Fruit fly (Drosophila melanogaster) whole organism, embryonic: ENCODE results near the gene Top3alpha.

Experiments used
- B-H2 ChIP-seq: fragments of 200-800 bp; sonication (Bioruptor generic); optimal IDR thresholded peaks from 2 replicates; lab custom pipeline; 2018; ENCODE audit warnings: missing biosample characterization, mild to moderate bottlenecking, missing genetic modification characterization
- Bdp1 ChIP-seq: fragments of 200-800 bp; sonication (Bioruptor generic); optimal IDR thresholded peaks from 3 replicates; lab custom pipeline; 2016; ENCODE audit warnings: missing biosample characterization, missing genetic modification characterization
- CG12155 ChIP-seq: fragments of 200-800 bp; sonication (Bioruptor generic); optimal IDR thresholded peaks from 3 replicates; lab custom pipeline; 2016; ENCODE audit warnings: missing biosample characterization, missing genetic modification characterization
- CG12659 ChIP-seq: fragments of 200-800 bp; sonication (Bioruptor generic); optimal IDR thresholded peaks from 3 replicates; lab custom pipeline; 2017; ENCODE audit warnings: mild to moderate bottlenecking, missing biosample characterization, missing genetic modification reagents, missing genetic modification characterization
- CG13287 ChIP-seq: fragments of 200-800 bp; sonication (Bioruptor generic); IDR thresholded peaks from 2 replicates; pipeline ENCODE4 v1.3.6; 2022; ENCODE audit warnings: missing biosample characterization, missing genetic modification characterization; ENCODE audit not compliant: partially characterized antibody
- CG13894 ChIP-seq: fragments of 200-800 bp; sonication (Bioruptor generic); optimal IDR thresholded peaks from 3 replicates; lab custom pipeline; 2018; ENCODE audit warnings: missing biosample characterization, mild to moderate bottlenecking, missing genetic modification characterization, moderate library complexity
- CG15514 ChIP-seq: fragments of 200-800 bp; sonication (Bioruptor generic); optimal IDR thresholded peaks from 3 replicates; lab custom pipeline; 2017; ENCODE audit warnings: missing biosample characterization, missing genetic modification characterization, mild to moderate bottlenecking, moderate library complexity, missing genetic modification reagents
- CG2129 ChIP-seq: fragments of 200-800 bp; sonication (Bioruptor generic); IDR thresholded peaks from 2 replicates; pipeline ENCODE4 v1.3.6; 2022; ENCODE audit warnings: missing biosample characterization, missing genetic modification characterization; ENCODE audit not compliant: partially characterized antibody
- CG2199 ChIP-seq: fragments of 200-800 bp; sonication (Bioruptor generic); IDR thresholded peaks from 3 replicates; pipeline ENCODE4 v1.3.6; 2022; ENCODE audit warnings: missing biosample characterization, missing genetic modification characterization
- CG2712 ChIP-seq: fragments of 200-800 bp; optimal IDR thresholded peaks from 3 replicates; lab custom pipeline; 2019; ENCODE audit warnings: missing biosample characterization, mild to moderate bottlenecking, missing genetic modification characterization, moderate library complexity
- CG3995 ChIP-seq: fragments of 200-800 bp; sonication (Bioruptor generic); optimal IDR thresholded peaks from 3 replicates; lab custom pipeline; 2016; ENCODE audit warnings: missing biosample characterization, missing genetic modification characterization
- CG42726 ChIP-seq: fragments of 200-800 bp; sonication (Bioruptor generic); IDR thresholded peaks from 2 replicates; pipeline ENCODE4 v1.3.6; 2022; ENCODE audit warnings: missing biosample characterization, missing genetic modification characterization; ENCODE audit not compliant: partially characterized antibody
- CG4360 ChIP-seq: fragments of 200-800 bp; sonication (Bioruptor generic); IDR thresholded peaks from 2 replicates; pipeline ENCODE4 v1.3.6; 2022; ENCODE audit warnings: missing biosample characterization, missing genetic modification characterization
- Dek ChIP-seq: fragments of 200-800 bp; sonication (Bioruptor generic); optimal IDR thresholded peaks from 3 replicates; lab custom pipeline; 2019; ENCODE audit warnings: missing biosample characterization, mild to moderate bottlenecking, missing genetic modification characterization, moderate library complexity
- Fer1 ChIP-seq: fragments of 200-800 bp; sonication (Bioruptor generic); optimal IDR thresholded peaks from 2 replicates; lab custom pipeline; 2017; ENCODE audit warnings: missing biosample characterization, mild to moderate bottlenecking, missing genetic modification characterization
- Hsf ChIP-seq: fragments of 200-800 bp; sonication (Bioruptor generic); optimal IDR thresholded peaks from 3 replicates; lab custom pipeline; 2016; ENCODE audit warnings: missing biosample characterization, missing genetic modification characterization
- Meics ChIP-seq: fragments of 200-800 bp; sonication (Bioruptor generic); optimal IDR thresholded peaks from 2 replicates; lab custom pipeline; 2017; ENCODE audit warnings: missing biosample characterization, mild to moderate bottlenecking, missing genetic modification characterization
- Oaz ChIP-seq: fragments of 200-800 bp; sonication (Bioruptor generic); IDR thresholded peaks from 2 replicates; pipeline ENCODE4 v1.3.6; 2022; ENCODE audit warnings: missing biosample characterization, missing genetic modification characterization
- Opbp ChIP-seq: fragments of 200-800 bp; sonication (Bioruptor generic); IDR thresholded peaks from 3 replicates; pipeline ENCODE4 v1.3.6; 2022; ENCODE audit warnings: missing biosample characterization, missing genetic modification characterization; ENCODE audit not compliant: partially characterized antibody
- TFAM ChIP-seq: fragments of 200-800 bp; sonication (Bioruptor generic); optimal IDR thresholded peaks from 2 replicates; lab custom pipeline; 2017; ENCODE audit warnings: missing biosample characterization, missing genetic modification characterization, inconsistent platforms
- Xrp1 ChIP-seq: fragments of 200-800 bp; sonication (Bioruptor generic); IDR thresholded peaks from 2 replicates; pipeline ENCODE4 v1.3.6; 2022; ENCODE audit warnings: missing biosample characterization, missing genetic modification characterization
- ab ChIP-seq: fragments of 200-800 bp; sonication (Bioruptor generic); optimal IDR thresholded peaks from 2 replicates; lab custom pipeline; 2016; ENCODE audit warnings: missing biosample characterization, missing genetic modification characterization
- abd-A ChIP-seq: fragments of 200-800 bp; sonication (Bioruptor generic); optimal IDR thresholded peaks from 3 replicates; lab custom pipeline; 2019; ENCODE audit warnings: missing biosample characterization, mild to moderate bottlenecking, missing genetic modification characterization, moderate library complexity
- bbx ChIP-seq: fragments of 200-800 bp; sonication (Bioruptor generic); IDR thresholded peaks from 2 replicates; pipeline ENCODE4 v1.3.6; 2022; ENCODE audit warnings: missing biosample characterization, missing genetic modification characterization; ENCODE audit not compliant: partially characterized antibody
- bigmax ChIP-seq: fragments of 200-800 bp; sonication (Bioruptor generic); optimal IDR thresholded peaks from 2 replicates; lab custom pipeline; 2018; ENCODE audit warnings: missing biosample characterization, mild to moderate bottlenecking, missing genetic modification characterization
- bsh ChIP-seq, 2 experiments: fragments of 200-800 bp; sonication (Bioruptor generic); optimal IDR thresholded peaks; 2 replicates each; lab custom pipeline; 2017 to 2018; ENCODE audit warnings: mild to moderate bottlenecking in 2 of 2, missing biosample characterization in 2 of 2, missing genetic modification characterization in 2 of 2, moderate library complexity in 1 of 2
- gce ChIP-seq: fragments of 200-800 bp; sonication (Bioruptor generic); IDR thresholded peaks from 3 replicates; pipeline ENCODE4 v1.3.6; 2022; ENCODE audit warnings: missing biosample characterization, missing genetic modification characterization
- inv ChIP-seq: fragments of 200-800 bp; sonication (Bioruptor generic); IDR thresholded peaks from 2 replicates; pipeline ENCODE4 v1.3.6; 2022; ENCODE audit warnings: missing biosample characterization, missing genetic modification characterization; ENCODE audit not compliant: partially characterized antibody
- ken ChIP-seq: fragments of 200-800 bp; sonication (Bioruptor generic); IDR thresholded peaks from 3 replicates; pipeline ENCODE4 v1.3.6; 2022; ENCODE audit warnings: missing biosample characterization, missing genetic modification characterization
- odd ChIP-seq: fragments of 200-800 bp; sonication (Bioruptor generic); optimal IDR thresholded peaks from 2 replicates; lab custom pipeline; 2017; ENCODE audit warnings: missing biosample characterization, mild to moderate bottlenecking, missing genetic modification characterization
- so ChIP-seq: fragments of 200-800 bp; sonication (Bioruptor generic); IDR thresholded peaks from 3 replicates; pipeline ENCODE4 v1.3.6; 2022; ENCODE audit warnings: missing biosample characterization, missing genetic modification characterization
- sqz ChIP-seq: fragments of 200-800 bp; sonication (Bioruptor generic); optimal IDR thresholded peaks from 3 replicates; lab custom pipeline; 2018; ENCODE audit warnings: missing biosample characterization, mild to moderate bottlenecking, missing genetic modification characterization
- zen2 ChIP-seq: fragments of 200-800 bp; sonication (Bioruptor generic); IDR thresholded peaks from 3 replicates; pipeline ENCODE4 v1.3.6; 2022; ENCODE audit warnings: missing biosample characterization, missing genetic modification characterization; ENCODE audit not compliant: partially characterized antibody

Top3alpha gene

DNA sequence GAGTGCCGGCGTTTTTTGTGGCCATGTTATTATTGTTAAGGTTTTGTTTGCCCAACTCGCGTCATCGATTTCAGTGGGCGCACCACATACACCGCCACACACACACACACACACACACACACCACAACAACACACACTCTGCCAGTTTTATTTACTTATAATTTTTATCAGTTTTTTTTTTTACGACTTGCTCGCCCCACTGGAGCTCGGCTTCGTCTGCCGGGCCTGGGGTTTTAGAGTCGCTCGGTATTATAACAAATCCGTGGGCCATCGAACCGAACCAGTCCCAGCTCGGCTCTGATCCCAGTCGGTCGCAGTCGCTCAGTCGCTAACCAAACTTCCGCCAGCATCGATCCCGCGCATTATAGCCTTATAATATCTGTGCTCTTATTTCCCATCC lies 51.4 kb downstream of the Top3alpha start (continued):
- TF ChIP-seq ab (GFP tag; lab: Kevin White, UChicago): no peak
- TF ChIP-seq bsh (GFP tag; optimal IDR thresholded peaks at IDR 0.05; lab: Kevin White, UChicago): no peak
- TF ChIP-seq sqz (GFP tag; lab: Kevin White, UChicago): peak; percentile 93
- TF ChIP-seq Meics (GFP tag; lab: Kevin White, UChicago): no peak
- TF ChIP-seq CG13287: peak; percentile 21; the same call in 1 of the 2 replicates
- TF ChIP-seq CG2712 (tag; lab: Kevin White, UChicago): no peak
- no peak for TF ChIP-seq Dek (tag; lab: Kevin White, UChicago)
- TF ChIP-seq Fer1 (GFP tag; lab: Kevin White, UChicago): no peak
- peak; percentile 61; the same call in 1 of the 3 replicates for TF ChIP-seq CG2199 (GFP tag; lab: Robert Waterston, UW)
- TF ChIP-seq inv: no peak
- peak; percentile 50; the same call in 1 of the 3 replicates for TF ChIP-seq so (GFP tag; lab: Robert Waterston, UW)
- peak; percentile 19; the same call in 1 of the 3 replicates for TF ChIP-seq zen2 (GFP tag; lab: Robert Waterston, UW)
- no peak for TF ChIP-seq TFAM
- TF ChIP-seq gce: 0 out of 3 replicates have a peak, but pooled peaks have one; percentile 6
- no peak for TF ChIP-seq bigmax
- no peak for TF ChIP-seq CG2129
- TF ChIP-seq Opbp (GFP tag; lab: Robert Waterston, UW): no peak
- TF ChIP-seq ken: no peak
- peak; percentile 54 for TF ChIP-seq CG15514 (GFP tag; lab: Kevin White, UChicago)
- 0 out of 2 replicates have a peak, but pooled peaks have one; percentile 37 for TF ChIP-seq CG42726
- TF ChIP-seq Bdp1: no peak
- TF ChIP-seq abd-A: peak; percentile 84
- no peak for TF ChIP-seq CG12659
- 0 out of 2 replicates have a peak, but pooled peaks have one; percentile 7 for TF ChIP-seq Xrp1
- TF ChIP-seq Oaz: no peak
- TF ChIP-seq B-H2 (GFP tag; lab: Kevin White, UChicago): peak; percentile 1
- TF ChIP-seq CG4360 (GFP tag; lab: Robert Waterston, UW): peak; percentile 47
- TF ChIP-seq CG3995 (GFP tag; lab: Kevin White, UChicago): no peak
- no peak for TF ChIP-seq Hsf (GFP tag; lab: Kevin White, UChicago)
- TF ChIP-seq bbx: 0 out of 2 replicates have a peak, but pooled peaks have one; percentile 40
- TF ChIP-seq CG12155 (GFP tag; lab: Kevin White, UChicago): no peak
- peak; percentile 23 for TF ChIP-seq odd
- TF ChIP-seq CG13894 (tag; lab: Kevin White, UChicago): peak; percentile 81
